Worm (Caenorhabditis elegans) whole organism, young adult: ENCODE results near the gene cyp-33C11.

Experiments used
- B0336.3 ChIP-seq: fragments of 200-800 bp; sonication (Bioruptor generic); IDR thresholded peaks from 2 replicates; pipeline ENCODE4 v1.3.6; 2022; ENCODE audit warnings: missing genetic modification characterization, missing compliant biosample characterization
- C17E4.6 ChIP-seq: fragments of 200-800 bp; sonication (Bioruptor generic); IDR thresholded peaks from 2 replicates; pipeline ENCODE4 v1.3.6; 2022; ENCODE audit warnings: missing genetic modification reagents, missing genetic modification characterization, missing compliant biosample characterization
- F23B12.7 ChIP-seq: sonication (generic microtip); optimal IDR thresholded peaks from 2 replicates; lab custom pipeline; 2017; ENCODE audit warnings: missing genetic modification characterization, mild to moderate bottlenecking, missing compliant biosample characterization, antibody characterized with exemption, moderate library complexity; ENCODE audit not compliant: insufficient read depth
- F55B11.4 ChIP-seq: sonication (generic microtip); optimal IDR thresholded peaks from 2 replicates; lab custom pipeline; 2016; ENCODE audit warnings: missing compliant biosample characterization, missing genetic modification characterization, borderline replicate concordance; ENCODE audit not compliant: insufficient read depth
- F57A8.1 ChIP-seq: fragments of 200-800 bp; sonication (Bioruptor generic); optimal IDR thresholded peaks from 2 replicates; lab custom pipeline; 2018; ENCODE audit warnings: mild to moderate bottlenecking, missing genetic modification characterization, moderate library complexity, missing compliant biosample characterization
- aptf-2 ChIP-seq: fragments of 200-800 bp; sonication (Bioruptor generic); conservative IDR thresholded peaks from 2 replicates; pipeline ENCODE4 v1.3.6; 2022; ENCODE audit warnings: missing genetic modification reagents, missing genetic modification characterization, missing compliant biosample characterization
- attf-3 ChIP-seq: fragments of 200-800 bp; sonication (Bioruptor generic); conservative IDR thresholded peaks from 2 replicates; pipeline ENCODE4 v1.3.6; 2022; ENCODE audit warnings: missing genetic modification reagents, missing genetic modification characterization, missing compliant biosample characterization
- attf-5 ChIP-seq: fragments of 200-800 bp; sonication (Bioruptor generic); optimal IDR thresholded peaks from 2 replicates; lab custom pipeline; 2018; ENCODE audit warnings: mild to moderate bottlenecking, missing genetic modification characterization, missing compliant biosample characterization
- cebp-1 ChIP-seq, 2 experiments: fragments of 200-800 bp in 1 of 2; sonication (Bioruptor generic) in 1 of 2; sonication (generic microtip) in 1 of 2; IDR thresholded peaks in 1 of 2; optimal IDR thresholded peaks in 1 of 2; 2 replicates each; pipeline versions ENCODE4 v1.3.6 to Lab custom; 2017 to 2022; ENCODE audit warnings: missing compliant biosample characterization in 2 of 2, missing genetic modification characterization in 2 of 2, mild to moderate bottlenecking in 1 of 2, missing genetic modification reagents in 1 of 2, moderate library complexity in 1 of 2
- ceh-58 ChIP-seq: fragments of 200-800 bp; sonication (Bioruptor generic); IDR thresholded peaks from 2 replicates; pipeline ENCODE4 v1.3.6; 2022; ENCODE audit warnings: missing genetic modification characterization, missing compliant biosample characterization
- efl-1 ChIP-seq: fragments of 150-350 bp; optimal IDR thresholded peaks from 2 replicates; lab custom pipeline; 2014; ENCODE audit warnings: missing biosample characterization, missing genetic modification reagents, missing genetic modification characterization
- ets-4 ChIP-seq: fragments of 200-800 bp; sonication (Bioruptor generic); optimal IDR thresholded peaks from 2 replicates; lab custom pipeline; 2018; ENCODE audit warnings: mild to moderate bottlenecking, missing genetic modification characterization, missing compliant biosample characterization
- him-1 ChIP-seq: sonication (generic microtip); optimal IDR thresholded peaks from 2 replicates; lab custom pipeline; 2016; ENCODE audit warnings: missing genotype, missing genetic modification reagents, missing genetic modification characterization, missing compliant biosample characterization
- hlh-12 ChIP-seq: sonication (generic microtip); optimal IDR thresholded peaks from 2 replicates; lab custom pipeline; 2016; ENCODE audit warnings: missing genetic modification characterization, missing compliant biosample characterization
- hlh-26 ChIP-seq: fragments of 200-800 bp; sonication (Bioruptor generic); conservative IDR thresholded peaks from 2 replicates; pipeline ENCODE4 v1.3.6; 2022; ENCODE audit warnings: missing genetic modification reagents, missing genetic modification characterization, missing compliant biosample characterization
- hmg-1.2 ChIP-seq: fragments of 200-800 bp; sonication (Bioruptor generic); IDR thresholded peaks from 2 replicates; pipeline ENCODE4 v1.3.6; 2022; ENCODE audit warnings: missing genetic modification reagents, missing genetic modification characterization, missing compliant biosample characterization
- hrde-1 ChIP-seq: sonication (generic microtip); optimal IDR thresholded peaks from 2 replicates; lab custom pipeline; 2016; ENCODE audit warnings: missing genetic modification characterization, mild to moderate bottlenecking, missing compliant biosample characterization, moderate library complexity, missing genotype, missing genetic modification reagents, borderline replicate concordance
- hsf-1 ChIP-seq: fragments of 200-800 bp; sonication (Bioruptor generic); IDR thresholded peaks from 2 replicates; pipeline ENCODE4 v1.3.6; 2022; ENCODE audit warnings: missing genetic modification reagents, missing genetic modification characterization, missing compliant biosample characterization
- let-607 ChIP-seq, 2 experiments: fragments of 200-800 bp in 1 of 2; sonication (Bioruptor generic) in 1 of 2; sonication (generic microtip) in 1 of 2; optimal IDR thresholded peaks; 2 replicates each; lab custom pipeline; 2016 to 2018; ENCODE audit warnings: mild to moderate bottlenecking in 2 of 2, missing compliant biosample characterization in 2 of 2, missing genetic modification characterization in 2 of 2, moderate library complexity in 2 of 2, missing genotype in 1 of 2
- lin-54 ChIP-seq: fragments of 200-800 bp; sonication (Bioruptor generic); optimal IDR thresholded peaks from 2 replicates; lab custom pipeline; 2018; ENCODE audit warnings: mild to moderate bottlenecking, missing genetic modification characterization, missing compliant biosample characterization
- lsl-1 ChIP-seq: fragments of 200-800 bp; sonication (Bioruptor generic); optimal IDR thresholded peaks from 2 replicates; lab custom pipeline; 2018; ENCODE audit warnings: mild to moderate bottlenecking, missing genetic modification characterization, moderate library complexity, missing compliant biosample characterization
- lsy-27 ChIP-seq: sonication (generic microtip); optimal IDR thresholded peaks from 2 replicates; lab custom pipeline; 2017; ENCODE audit warnings: missing genetic modification characterization, mild to moderate bottlenecking, missing compliant biosample characterization, antibody characterized with exemption, missing genotype, borderline replicate concordance; ENCODE audit not compliant: insufficient read depth
- madf-3 ChIP-seq: fragments of 200-800 bp; sonication (Bioruptor generic); IDR thresholded peaks from 2 replicates; pipeline ENCODE4 v1.3.6; 2022; ENCODE audit warnings: missing genetic modification reagents, missing genetic modification characterization, missing compliant biosample characterization
- mcd-1 ChIP-seq: fragments of 200-800 bp; sonication (Bioruptor generic); IDR thresholded peaks from 2 replicates; pipeline ENCODE4 v1.3.6; 2022; ENCODE audit warnings: missing genetic modification reagents, missing genetic modification characterization, missing compliant biosample characterization
- nhr-120 ChIP-seq: fragments of 200-800 bp; sonication (Bioruptor generic); IDR thresholded peaks from 2 replicates; pipeline ENCODE4 v1.3.6; 2022; ENCODE audit warnings: missing genetic modification characterization, missing compliant biosample characterization
- nhr-80 ChIP-seq: sonication (generic microtip); optimal IDR thresholded peaks from 2 replicates; lab custom pipeline; 2016; ENCODE audit warnings: missing genetic modification characterization, missing compliant biosample characterization
- repo-1 ChIP-seq: sonication (generic microtip); optimal IDR thresholded peaks from 2 replicates; lab custom pipeline; 2017; ENCODE audit warnings: mild to moderate bottlenecking, missing genetic modification characterization, missing compliant biosample characterization
- rpc-1 ChIP-seq, 2 experiments: fragments of 150-350 bp in 1 of 2; sonication (generic microtip) in 1 of 2; optimal IDR thresholded peaks; 2 replicates each; lab custom pipeline; 2014 to 2018; ENCODE audit warnings: missing biosample characterization in 1 of 2, missing genetic modification characterization in 1 of 2, missing genetic modification reagents in 1 of 2, missing genotype in 1 of 2
- snpc-1.3 ChIP-seq: sonication (generic microtip); optimal IDR thresholded peaks from 2 replicates; lab custom pipeline; 2017; ENCODE audit warnings: missing genetic modification characterization, mild to moderate bottlenecking, missing compliant biosample characterization, antibody characterized with exemption, moderate library complexity, missing genotype, missing genetic modification reagents; ENCODE audit not compliant: insufficient read depth
- snpc-3.4 ChIP-seq: sonication (generic microtip); optimal IDR thresholded peaks from 2 replicates; lab custom pipeline; 2017; ENCODE audit warnings: missing genetic modification characterization, mild to moderate bottlenecking, missing compliant biosample characterization, antibody characterized with exemption, moderate library complexity, missing genotype, missing genetic modification reagents
- somi-1 ChIP-seq: fragments of 200-800 bp; sonication (Bioruptor generic); optimal IDR thresholded peaks from 2 replicates; lab custom pipeline; 2018; ENCODE audit warnings: mild to moderate bottlenecking, missing genetic modification characterization, missing compliant biosample characterization
- tbp1 ChIP-seq: fragments of 200-800 bp; sonication (Bioruptor generic); optimal IDR thresholded peaks from 2 replicates; lab custom pipeline; 2018; ENCODE audit warnings: mild to moderate bottlenecking, missing genetic modification characterization, missing compliant biosample characterization
- tbx-9 ChIP-seq: sonication (generic microtip); optimal IDR thresholded peaks from 2 replicates; lab custom pipeline; 2016; ENCODE audit warnings: borderline replicate concordance, missing genetic modification characterization, inconsistent platforms, missing compliant biosample characterization
- unc-130 ChIP-seq: sonication (generic microtip); optimal IDR thresholded peaks from 2 replicates; lab custom pipeline; 2016; ENCODE audit warnings: missing genetic modification reagents, missing genetic modification characterization, missing compliant biosample characterization
- xnd-1 ChIP-seq: sonication (generic microtip); optimal IDR thresholded peaks from 2 replicates; lab custom pipeline; 2016; ENCODE audit warnings: missing genotype, missing genetic modification reagents, missing genetic modification characterization, missing compliant biosample characterization
- ztf-26 ChIP-seq: sonication (generic microtip); optimal IDR thresholded peaks from 2 replicates; lab custom pipeline; 2017; ENCODE audit warnings: missing genetic modification characterization, missing compliant biosample characterization
- ztf-6 ChIP-seq: fragments of 200-800 bp; sonication (Bioruptor generic); IDR thresholded peaks from 2 replicates; pipeline ENCODE4 v1.3.6; 2022; ENCODE audit warnings: missing genetic modification reagents, missing genetic modification characterization, missing compliant biosample characterization

The cyp-33C11 gene

ce11 chrV:712882-713281 is at the start of gene cyp-33C11:
cyp-33C11 (minus strand) TSS chrV:712982.
- TF ChIP-seq ztf-26 (tag; lab: Kevin White, UChicago) (no peak), aptf-2 (GFP tag; lab: Robert Waterston, UW) (no peak), B0336.3 (GFP tag; lab: Robert Waterston, UW) (no peak), madf-3 (GFP tag; lab: Robert Waterston, UW) (no peak), rpc-1 (optimal IDR thresholded peaks at IDR 0.05; lab: Kevin White, UChicago) (no peak), rpc-1 (tag; optimal IDR thresholded peaks at IDR 0.05; lab: Kevin White, UChicago) (no peak), attf-5 (no peak), tbx-9 (no peak), tbp1 (GFP tag; lab: Kevin White, UChicago) (no peak), ets-4 (GFP tag; lab: Kevin White, UChicago) (no peak)

ce11 chrV:762340-762739 is 49.6 kb upstream of the cyp-33C11 start, which contains the start of gene srp-2:
srp-2 (plus strand) TSS chrV:762640.
- TF ChIP-seq attf-3 (GFP tag; lab: Robert Waterston, UW) (no peak), hlh-12 (tag; lab: Kevin White, UChicago) (no peak), hmg-1.2 (GFP tag; lab: Robert Waterston, UW) (no peak), repo-1 (no peak), ztf-6 (GFP tag; lab: Robert Waterston, UW) (no peak), unc-130 (no peak), ceh-58 (GFP tag; lab: Robert Waterston, UW) (no peak), snpc-1.3 (tag; lab: Kevin White, UChicago) (no peak), xnd-1 (tag; lab: Kevin White, UChicago) (no peak), hrde-1 (no peak), nhr-120 (GFP tag; lab: Robert Waterston, UW) (no peak), mcd-1 (GFP tag; lab: Robert Waterston, UW) (no peak), nhr-80 (tag; lab: Kevin White, UChicago) (no peak), lin-54 (GFP tag; lab: Kevin White, UChicago) (no peak), F55B11.4 (no peak), cebp-1 (GFP tag; IDR thresholded peaks at IDR 0.05; lab: Robert Waterston, UW) (no peak), cebp-1 (tag; optimal IDR thresholded peaks at IDR 0.05; lab: Kevin White, UChicago) (no peak), snpc-3.4 (no peak)

DNA sequence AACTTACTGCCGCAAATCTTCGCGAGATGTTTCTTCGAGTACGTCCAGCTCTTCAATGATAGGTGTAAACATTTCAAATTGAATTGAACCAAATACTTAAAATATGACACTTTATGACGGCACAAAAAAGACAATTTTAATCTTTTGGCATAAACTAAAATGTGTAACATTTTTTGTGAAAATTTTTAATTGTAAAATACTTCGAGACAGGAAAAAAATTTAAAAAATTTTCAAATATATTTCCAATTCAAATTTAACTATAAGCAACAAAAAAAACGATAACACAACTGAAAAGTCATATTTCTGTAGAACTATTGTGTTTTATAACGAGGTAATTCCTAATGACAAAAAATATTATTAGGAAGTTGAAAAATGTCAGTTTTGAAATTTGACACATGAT is 49.1 kb upstream of the cyp-33C11 start, which contains the start of gene C05E4.12:
Gene C05E4.12 (minus strand): TSS at position 101 of the 400 bp plus-strand sequence.
- TF ChIP-seq hsf-1 (GFP tag; lab: Robert Waterston, UW) = no peak
- TF ChIP-seq him-1 (tag; lab: Kevin White, UChicago) = no peak
- no peak for TF ChIP-seq hlh-26 (GFP tag; lab: Robert Waterston, UW)
- TF ChIP-seq somi-1 = no peak
- TF ChIP-seq mcd-1 (GFP tag; lab: Robert Waterston, UW) = no peak
- TF ChIP-seq C17E4.6 = no peak
- TF ChIP-seq F23B12.7 (tag; lab: Kevin White, UChicago) = no peak
- no peak for TF ChIP-seq let-607 (tag; optimal IDR thresholded peaks at IDR 0.05; lab: Kevin White, UChicago)
- TF ChIP-seq lsy-27 (tag; lab: Kevin White, UChicago) = no peak
- no peak for TF ChIP-seq F57A8.1 (GFP tag; lab: Kevin White, UChicago)
- TF ChIP-seq efl-1 (GFP tag; lab: Kevin White, UChicago) = no peak
- TF ChIP-seq lsl-1 (GFP tag; lab: Kevin White, UChicago) = no peak
- TF ChIP-seq, all 124 proteins: peak for 0
